Worm (Caenorhabditis elegans) whole organism, L4 larva: ENCODE data around the gene Y70G10A.4.

Source experiments
- D1046.2 ChIP-seq: fragments of 200-800 bp; sonication (Bioruptor generic); IDR thresholded peaks from 2 replicates; pipeline ENCODE4 v1.3.6; 2022; ENCODE audit warnings: missing genetic modification characterization, missing compliant biosample characterization
- F26F4.8 ChIP-seq: fragments of 200-800 bp; sonication (Bioruptor generic); conservative IDR thresholded peaks from 2 replicates; pipeline ENCODE4 v1.3.6; 2022; ENCODE audit warnings: missing genetic modification characterization, missing compliant biosample characterization
- Y48G9A.11 ChIP-seq: fragments of 200-800 bp; sonication (Bioruptor generic); IDR thresholded peaks from 2 replicates; pipeline ENCODE4 v1.3.6; 2022; ENCODE audit warnings: missing genetic modification reagents, missing genetic modification characterization, missing compliant biosample characterization
- ama-1 ChIP-seq: fragments of 150-350 bp; optimal IDR thresholded peaks from 2 replicates; lab custom pipeline; 2014; ENCODE audit warnings: inconsistent platforms, mixed read lengths
- arid-1 ChIP-seq: fragments of 200-800 bp; sonication (Bioruptor generic); conservative IDR thresholded peaks from 2 replicates; pipeline ENCODE4 v1.3.6; 2022; ENCODE audit warnings: missing genetic modification reagents, missing genetic modification characterization, missing compliant biosample characterization
- attf-4 ChIP-seq: sonication (generic microtip); optimal IDR thresholded peaks from 3 replicates; lab custom pipeline; 2017; ENCODE audit warnings: missing biosample characterization, missing genetic modification characterization
- ceh-20 ChIP-seq: fragments of 200-800 bp; sonication (Bioruptor generic); IDR thresholded peaks from 2 replicates; pipeline ENCODE4 v1.3.6; 2022; ENCODE audit warnings: missing genetic modification reagents, missing genetic modification characterization, missing compliant biosample characterization
- ceh-28 ChIP-seq: fragments of 150-350 bp; optimal IDR thresholded peaks from 2 replicates; lab custom pipeline; 2014; ENCODE audit warnings: missing biosample characterization, missing genetic modification reagents, missing genetic modification characterization
- ceh-82 ChIP-seq: sonication (generic microtip); optimal IDR thresholded peaks from 2 replicates; lab custom pipeline; 2017; ENCODE audit warnings: missing biosample characterization, missing genetic modification characterization
- daf-19 ChIP-seq: fragments of 200-800 bp; sonication (Bioruptor generic); conservative IDR thresholded peaks from 2 replicates; pipeline ENCODE4 v1.3.6; 2022; ENCODE audit warnings: missing genetic modification characterization, missing compliant biosample characterization
- daf-8 ChIP-seq: fragments of 200-800 bp; sonication (Bioruptor generic); IDR thresholded peaks from 2 replicates; pipeline ENCODE4 v1.3.6; 2022; ENCODE audit warnings: missing genetic modification characterization, missing compliant biosample characterization
- dmd-6 ChIP-seq: fragments of 200-800 bp; sonication (Bioruptor generic); IDR thresholded peaks from 2 replicates; pipeline ENCODE4 v1.3.6; 2022; ENCODE audit warnings: missing genetic modification reagents, missing genetic modification characterization, missing compliant biosample characterization
- dmd-9 ChIP-seq: fragments of 200-800 bp; sonication (Bioruptor generic); IDR thresholded peaks from 2 replicates; pipeline ENCODE4 v1.3.6; 2022; ENCODE audit warnings: missing genetic modification reagents, missing genetic modification characterization, missing compliant biosample characterization
- dpl-1 ChIP-seq: fragments of 150-350 bp; optimal IDR thresholded peaks from 2 replicates; lab custom pipeline; 2014; ENCODE audit warnings: missing biosample characterization, missing genetic modification reagents, missing genetic modification characterization
- duxl-1 ChIP-seq: sonication (generic microtip); optimal IDR thresholded peaks from 2 replicates; lab custom pipeline; 2016; ENCODE audit warnings: mild to moderate bottlenecking, missing genetic modification characterization, moderate library complexity, missing compliant biosample characterization; ENCODE audit not compliant: poor library complexity
- dve-1 ChIP-seq: sonication (generic microtip); optimal IDR thresholded peaks from 2 replicates; lab custom pipeline; 2017; ENCODE audit warnings: antibody characterized with exemption, mild to moderate bottlenecking, missing genetic modification characterization, missing compliant biosample characterization; ENCODE audit not compliant: insufficient read depth
- egl-43 ChIP-seq: fragments of 200-800 bp; sonication (Bioruptor generic); IDR thresholded peaks from 2 replicates; pipeline ENCODE4 v1.3.6; 2022; ENCODE audit warnings: missing genetic modification reagents, missing genetic modification characterization, missing compliant biosample characterization
- hlh-30 ChIP-seq: sonication (generic microtip); optimal IDR thresholded peaks from 2 replicates; lab custom pipeline; 2017; ENCODE audit warnings: antibody characterized with exemption, mild to moderate bottlenecking, missing genetic modification characterization, missing compliant biosample characterization; ENCODE audit not compliant: insufficient read depth
- lin-39 ChIP-seq: fragments of 150-350 bp; optimal IDR thresholded peaks from 2 replicates; lab custom pipeline; 2014; ENCODE audit warnings: missing biosample characterization, missing genetic modification reagents, missing genetic modification characterization
- lir-3 ChIP-seq: sonication (generic microtip); optimal IDR thresholded peaks from 2 replicates; lab custom pipeline; 2016; ENCODE audit warnings: mild to moderate bottlenecking, missing genetic modification characterization, missing compliant biosample characterization
- madf-5 ChIP-seq, 2 experiments: fragments of 200-800 bp; sonication (Bioruptor generic); IDR thresholded peaks; 2 replicates each; pipeline ENCODE4 v1.3.6; 2022; ENCODE audit warnings: missing compliant biosample characterization in 2 of 2, missing genetic modification characterization in 2 of 2
- mep-1 ChIP-seq: fragments of 150-350 bp; sonication (generic microtip); optimal IDR thresholded peaks from 3 replicates; lab custom pipeline; 2014; ENCODE audit warnings: missing biosample characterization, missing genetic modification characterization
- mes-2 ChIP-seq: sonication (generic microtip); optimal IDR thresholded peaks from 2 replicates; lab custom pipeline; 2016; ENCODE audit warnings: missing genotype, mild to moderate bottlenecking, missing genetic modification characterization, missing compliant biosample characterization; ENCODE audit not compliant: poor library complexity, severe bottlenecking
- nhr-10 ChIP-seq: fragments of 150-350 bp; optimal IDR thresholded peaks from 2 replicates; lab custom pipeline; 2014; ENCODE audit warnings: missing biosample characterization, missing genetic modification characterization
- nhr-111 ChIP-seq: fragments of 200-800 bp; sonication (Bioruptor generic); optimal IDR thresholded peaks from 2 replicates; lab custom pipeline; 2018; ENCODE audit warnings: mild to moderate bottlenecking, missing genetic modification characterization, missing compliant biosample characterization
- nhr-28 ChIP-seq: fragments of 150-350 bp; optimal IDR thresholded peaks from 2 replicates; lab custom pipeline; 2014; ENCODE audit warnings: missing biosample characterization, missing genetic modification characterization
- nhr-42 ChIP-seq: fragments of 200-800 bp; sonication (Bioruptor generic); IDR thresholded peaks from 2 replicates; pipeline ENCODE4 v1.3.6; 2022; ENCODE audit warnings: missing genetic modification characterization, missing compliant biosample characterization
- nhr-48 ChIP-seq: sonication (generic microtip); optimal IDR thresholded peaks from 2 replicates; lab custom pipeline; 2016; ENCODE audit warnings: mild to moderate bottlenecking, missing genetic modification characterization, missing compliant biosample characterization
- pha-4 ChIP-seq, 2 experiments: fragments of 150-350 bp in 1 of 2; fragments of 200-800 bp in 1 of 2; sonication (Bioruptor generic) in 1 of 2; IDR thresholded peaks in 1 of 2; optimal IDR thresholded peaks in 1 of 2; 2 replicates each; pipeline versions ENCODE4 v1.3.6 to Lab custom; 2014 to 2022; ENCODE audit warnings: missing genetic modification characterization in 2 of 2, missing genetic modification reagents in 2 of 2, missing biosample characterization in 1 of 2, missing compliant biosample characterization in 1 of 2
- rbr-2 ChIP-seq: sonication (generic microtip); optimal IDR thresholded peaks from 2 replicates; lab custom pipeline; 2016; ENCODE audit warnings: missing genotype, missing genetic modification characterization, missing compliant biosample characterization
- set-16 ChIP-seq: fragments of 200-800 bp; sonication (Bioruptor generic); IDR thresholded peaks from 2 replicates; pipeline ENCODE4 v1.3.6; 2022; ENCODE audit warnings: missing genetic modification reagents, missing genetic modification characterization, missing compliant biosample characterization
- snpc-4 ChIP-seq: fragments of 150-350 bp; optimal IDR thresholded peaks from 2 replicates; lab custom pipeline; 2014; ENCODE audit warnings: missing biosample characterization, missing genetic modification characterization
- tag-97 ChIP-seq: fragments of 200-800 bp; sonication (Bioruptor generic); IDR thresholded peaks from 2 replicates; pipeline ENCODE4 v1.3.6; 2022; ENCODE audit warnings: missing genetic modification characterization, missing compliant biosample characterization
- tra-1 ChIP-seq: fragments of 200-800 bp; sonication (Bioruptor generic); IDR thresholded peaks from 2 replicates; pipeline ENCODE4 v1.3.6; 2022; ENCODE audit warnings: missing genetic modification reagents, missing genetic modification characterization, missing compliant biosample characterization
- unc-39 ChIP-seq: sonication (generic microtip); optimal IDR thresholded peaks from 2 replicates; lab custom pipeline; 2017; ENCODE audit warnings: missing biosample characterization, missing genetic modification characterization
- unc-62 ChIP-seq, 3 experiments: fragments of 150-350 bp in 1 of 3; sonication (generic microtip); optimal IDR thresholded peaks in 2 of 3; peaks in 1 of 3; 1 replicate in 1 of 3; 2 replicates in 2 of 3; lab custom pipeline; 2014 to 2017; ENCODE audit warnings: missing biosample characterization in 3 of 3, missing genetic modification characterization in 3 of 3, missing genetic modification reagents in 3 of 3, missing genotype in 1 of 3
- vab-7 ChIP-seq: fragments of 200-800 bp; sonication (Bioruptor generic); IDR thresholded peaks from 2 replicates; pipeline ENCODE4 v1.3.6; 2022; ENCODE audit warnings: missing genetic modification reagents, missing genetic modification characterization, missing compliant biosample characterization
- zfp-2 ChIP-seq: sonication (generic microtip); optimal IDR thresholded peaks from 2 replicates; lab custom pipeline; 2016; ENCODE audit warnings: mild to moderate bottlenecking, missing genetic modification characterization, missing compliant biosample characterization
- zip-11 ChIP-seq: fragments of 200-800 bp; sonication (Bioruptor generic); IDR thresholded peaks from 2 replicates; pipeline ENCODE4 v1.3.6; 2022; ENCODE audit warnings: missing genetic modification characterization, missing compliant biosample characterization
- zip-2 ChIP-seq: fragments of 150-350 bp; optimal IDR thresholded peaks from 2 replicates; lab custom pipeline; 2014; ENCODE audit warnings: missing biosample characterization, missing genetic modification characterization
- ztf-7 ChIP-seq: fragments of 150-350 bp; optimal IDR thresholded peaks from 2 replicates; lab custom pipeline; 2014; ENCODE audit warnings: missing biosample characterization, missing genetic modification characterization

The Y70G10A.4 gene

ce11 chrIII:10199052-10199451 lies 22.9 kb upstream of the Y70G10A.4 start, which contains the start of gene T20G5.8 (continued):
- no peak for TF ChIP-seq ama-1 (lab: Kevin White, UChicago)
- no peak for TF ChIP-seq nhr-48 (tag; lab: Kevin White, UChicago)
- no peak for TF ChIP-seq mep-1 (tag; lab: Kevin White, UChicago)

- TF ChIP-seq nhr-10 (tag; lab: Kevin White, UChicago): no peak
- TF ChIP-seq dve-1: no peak
- no peak for TF ChIP-seq zip-11 (GFP tag; lab: Robert Waterston, UW)
- TF ChIP-seq rbr-2 (tag; lab: Kevin White, UChicago): no peak
- TF ChIP-seq unc-62 (GFP tag; optimal IDR thresholded peaks at IDR 0.05 in 1 of 2; lab: Kevin White, UChicago): no peak
- TF ChIP-seq unc-62 (tag; optimal IDR thresholded peaks at IDR 0.05; lab: Kevin White, UChicago): no peak
- TF ChIP-seq mep-1 (tag; lab: Kevin White, UChicago): no peak
- no peak for TF ChIP-seq lir-3 (tag; lab: Kevin White, UChicago)
- no peak for TF ChIP-seq ztf-7
Observed at ce11 chrIII:10201235-10201634, 20.7 kb upstream of the Y70G10A.4 start, which contains the start of the genes T20G5.13 and T20G5.12. TSS of gene T20G5.13 (minus strand) at chrIII:10201335. TSS of gene T20G5.12 (plus strand) at chrIII:10201604.

ce11 chrIII:10202391-10202790 lies 19.6 kb upstream of the Y70G10A.4 start:
- no peak for TF ChIP-seq tag-97 (GFP tag; lab: Robert Waterston, UW)
- TF ChIP-seq nhr-111 (GFP tag; lab: Kevin White, UChicago): no peak
- no peak for TF ChIP-seq set-16 (GFP tag; lab: Robert Waterston, UW)

- TF ChIP-seq tra-1 (GFP tag; lab: Robert Waterston, UW) (no peak), mep-1 (tag; lab: Kevin White, UChicago) (peak; percentile 70), lin-39 (no peak), vab-7 (GFP tag; lab: Robert Waterston, UW) (no peak), ama-1 (lab: Kevin White, UChicago) (peak; percentile 48), madf-5 (GFP tag; IDR thresholded peaks at IDR 0.05; lab: Robert Waterston, UW) (no peak), attf-4 (tag; lab: Kevin White, UChicago) (no peak), nhr-28 (tag; lab: Kevin White, UChicago) (peak; percentile 36), ceh-20 (GFP tag; lab: Robert Waterston, UW) (no peak), dpl-1 (peak; percentile 17), mes-2 (tag; lab: Kevin White, UChicago) (peak; percentile 56), daf-19 (GFP tag; lab: Robert Waterston, UW) (no peak), dmd-6 (GFP tag; lab: Robert Waterston, UW) (peak; percentile 33; the same call in 1 of the 2 replicates), daf-8 (GFP tag; lab: Robert Waterston, UW) (no peak), D1046.2 (GFP tag; lab: Robert Waterston, UW) (no peak), arid-1 (GFP tag; lab: Robert Waterston, UW) (no peak), zip-11 (GFP tag; lab: Robert Waterston, UW) (no peak), hlh-30 (peak; percentile 64), egl-43 (GFP tag; lab: Robert Waterston, UW) (no peak), nhr-42 (GFP tag; lab: Robert Waterston, UW) (no peak), zfp-2 (tag; lab: Kevin White, UChicago) (no peak), snpc-4 (no peak), zip-2 (tag; lab: Kevin White, UChicago) (no peak), dmd-9 (GFP tag; lab: Robert Waterston, UW) (no peak), F26F4.8 (GFP tag; lab: Robert Waterston, UW) (no peak), dve-1 (peak; percentile 49), duxl-1 (no peak), nhr-48 (tag; lab: Kevin White, UChicago) (no peak), Y48G9A.11 (GFP tag; lab: Robert Waterston, UW) (no peak), unc-39 (tag; lab: Kevin White, UChicago) (no peak), ceh-28 (tag; lab: Kevin White, UChicago) (no peak), pha-4 (GFP tag; IDR thresholded peaks at IDR 0.05; lab: Robert Waterston, UW) (no peak), pha-4 (tag; optimal IDR thresholded peaks at IDR 0.05; lab: Kevin White, UChicago) (no peak), ceh-82 (no peak)
Observed at ce11 chrIII:10202894-10203871, 18.8 kb upstream of the Y70G10A.4 start, which contains the start of gene chc-1. TSS of gene chc-1 (plus strand) at chrIII:10203821.
